Fruit fly (Drosophila melanogaster): ENCODE measurements around the gene CG17270.
A peak's percentile ranks its signal among the peaks of the same experiment; 100 is the strongest.

Gene CG17270

DNA sequence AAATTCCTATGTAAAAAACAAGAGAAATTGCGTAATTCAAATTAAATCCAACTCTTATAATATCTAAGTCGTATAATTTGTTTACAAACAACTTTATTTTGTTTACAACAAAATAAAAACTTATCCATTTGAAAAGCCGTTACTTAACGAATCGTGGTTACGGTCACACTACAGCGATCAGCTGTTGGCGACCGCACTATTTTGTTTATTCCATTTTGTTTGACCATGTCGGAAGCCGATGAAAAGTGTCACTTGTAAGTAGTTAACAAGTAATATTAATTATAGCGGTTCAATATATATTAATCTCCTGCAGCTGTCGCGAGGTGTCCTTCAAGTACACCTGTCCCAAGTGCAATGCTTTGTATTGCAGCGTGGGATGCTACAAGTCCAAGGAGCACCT, 12.2 kb upstream of the CG17270 start, which contains the start of gene CG31223:
CG31223 (plus strand) TSS at position 165 of the 400 bp plus-strand sequence.
- TF ChIP-seq dsf (GFP tag; optimal IDR thresholded peaks at IDR 0.05; ENCODE audit: borderline replicate concordance), result no peak
- TF ChIP-seq sage (GFP tag; optimal IDR thresholded peaks at IDR 0.05), result peak; percentile 2

dm6 chr3R:20830153-20830695, 11.5 kb upstream of the CG17270 start, which contains the start of gene Adss:
Adss (minus strand) TSS chr3R:20830580.
- no peak for TF ChIP-seq Mio (GFP tag; optimal IDR thresholded peaks at IDR 0.05)
- no peak for TF ChIP-seq dmrt93B (GFP tag; optimal IDR thresholded peaks at IDR 0.05)
- no peak for TF ChIP-seq sage (GFP tag; optimal IDR thresholded peaks at IDR 0.05)
- no peak for TF ChIP-seq sv (GFP tag; optimal IDR thresholded peaks at IDR 0.05)
- no peak for TF ChIP-seq OdsH (GFP tag; optimal IDR thresholded peaks at IDR 0.05)
- TF ChIP-seq usp (GFP tag; optimal IDR thresholded peaks at IDR 0.05), result no peak
- no peak for TF ChIP-seq lola (GFP tag; optimal IDR thresholded peaks at IDR 0.05)
- peak; percentile 42 for TF ChIP-seq HLH106 (tag; optimal IDR thresholded peaks at IDR 0.05)
- TF ChIP-seq dl (GFP tag; optimal IDR thresholded peaks at IDR 0.05; ENCODE audit: insufficient read depth in 1 of 2, partially characterized antibody in 2 of 2), result peak in 1 of 2 experiments; percentile 1
- TF ChIP-seq psq (GFP tag; optimal IDR thresholded peaks at IDR 0.05), result no peak
- peak; percentile 14 for TF ChIP-seq h (GFP tag; optimal IDR thresholded peaks at IDR 0.05)
- TF ChIP-seq Hr83 (GFP tag; optimal IDR thresholded peaks at IDR 0.05; ENCODE audit: poor library complexity, severe bottlenecking), result peak; percentile 59
- TF ChIP-seq GATAd (GFP tag; optimal IDR thresholded peaks at IDR 0.05), result no peak
- peak; percentile 41 for TF ChIP-seq Sp1 (GFP tag; optimal IDR thresholded peaks at IDR 0.05)
- no peak for TF ChIP-seq woc (GFP tag; optimal IDR thresholded peaks at IDR 0.05)
- TF ChIP-seq fru (GFP tag; optimal IDR thresholded peaks at IDR 0.05), result peak; percentile 20
- TF ChIP-seq CG9705 (GFP tag; optimal IDR thresholded peaks at IDR 0.05), result no peak
- no peak for TF ChIP-seq Dfd (GFP tag; optimal IDR thresholded peaks at IDR 0.05)
- TF ChIP-seq Vsx2 (GFP tag; optimal IDR thresholded peaks at IDR 0.05; ENCODE audit: partially characterized antibody), result no peak
- no peak for TF ChIP-seq N (GFP tag; optimal IDR thresholded peaks at IDR 0.05)
- no peak for TF ChIP-seq pan (optimal IDR thresholded peaks at IDR 0.05)
- peak; percentile 9 for TF ChIP-seq Dif (GFP tag; optimal IDR thresholded peaks at IDR 0.05; ENCODE audit: partially characterized antibody)
- no peak for TF ChIP-seq tai (GFP tag; optimal IDR thresholded peaks at IDR 0.05)
- TF ChIP-seq rgr (GFP tag; optimal IDR thresholded peaks at IDR 0.05), result peak; percentile 9
- no peak for TF ChIP-seq CrebA (GFP tag; optimal IDR thresholded peaks at IDR 0.05; ENCODE audit: borderline replicate concordance)
- no peak for TF ChIP-seq ey (GFP tag; optimal IDR thresholded peaks at IDR 0.05)
- TF ChIP-seq Abd-B (GFP tag; optimal IDR thresholded peaks at IDR 0.05), result no peak
- peak in 1 of 2 experiments; percentile 9 for TF ChIP-seq foxo (GFP tag; optimal IDR thresholded peaks at IDR 0.05)
- TF ChIP-seq CG32264 (GFP tag; optimal IDR thresholded peaks at IDR 0.05), result no peak
- no peak for TF ChIP-seq Rel (GFP tag; optimal IDR thresholded peaks at IDR 0.05)
- peak; percentile 55 for TF ChIP-seq Rel (tag; optimal IDR thresholded peaks at IDR 0.05)
- TF ChIP-seq dsf (GFP tag; optimal IDR thresholded peaks at IDR 0.05; ENCODE audit: borderline replicate concordance), result no peak
- no peak for TF ChIP-seq Myc (optimal IDR thresholded peaks at IDR 0.05)

DNA sequence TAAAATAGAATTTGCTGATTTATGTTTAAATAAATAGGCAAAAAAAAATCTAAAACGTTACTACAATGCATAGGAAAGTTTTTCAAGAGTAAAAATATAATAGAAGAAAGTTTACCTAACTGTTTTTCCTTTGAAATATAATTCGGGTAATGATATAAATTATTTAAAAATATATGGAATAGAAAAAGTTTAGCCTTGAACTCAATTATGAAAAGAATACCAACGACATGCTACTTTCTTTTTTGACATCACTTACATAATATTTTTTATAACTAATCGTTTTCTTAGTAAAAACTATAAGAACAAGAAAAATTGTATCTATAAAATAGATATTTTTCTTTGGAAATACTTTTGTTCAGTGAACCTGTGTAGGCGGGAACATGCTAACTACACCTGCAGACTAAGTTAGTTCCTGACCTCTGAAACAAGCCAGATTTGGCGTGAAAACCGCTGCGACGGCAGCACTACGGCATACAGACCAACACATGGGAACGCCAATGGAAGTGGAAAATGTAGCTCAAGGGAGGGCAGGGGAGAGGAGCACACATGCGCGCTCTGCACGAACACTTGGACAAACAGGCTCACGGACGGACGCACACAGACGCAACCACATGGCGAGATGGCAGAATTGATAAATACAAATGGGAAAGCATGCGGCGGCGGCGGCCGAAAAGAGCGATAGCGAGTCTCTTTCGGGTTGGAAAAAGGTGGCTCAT, 10.8 kb upstream of the CG17270 start:
- no peak for TF ChIP-seq sage (GFP tag; optimal IDR thresholded peaks at IDR 0.05)
- TF ChIP-seq N (GFP tag; optimal IDR thresholded peaks at IDR 0.05), result peak; percentile 80
- TF ChIP-seq sv (GFP tag; optimal IDR thresholded peaks at IDR 0.05), result no peak
- no peak for TF ChIP-seq tai (GFP tag; optimal IDR thresholded peaks at IDR 0.05)
- peak; percentile 45 for TF ChIP-seq Dif (GFP tag; optimal IDR thresholded peaks at IDR 0.05; ENCODE audit: partially characterized antibody)
- peak; percentile 14 for TF ChIP-seq HLH106 (tag; optimal IDR thresholded peaks at IDR 0.05)
- TF ChIP-seq Hnf4 (GFP tag; optimal IDR thresholded peaks at IDR 0.05), result no peak
- no peak for TF ChIP-seq lola (GFP tag; optimal IDR thresholded peaks at IDR 0.05)
- peak; percentile 22 for TF ChIP-seq psq (GFP tag; optimal IDR thresholded peaks at IDR 0.05)
- peak; percentile 87 for TF ChIP-seq Hr83 (GFP tag; optimal IDR thresholded peaks at IDR 0.05; ENCODE audit: poor library complexity, severe bottlenecking)
- TF ChIP-seq h (GFP tag; optimal IDR thresholded peaks at IDR 0.05), result peak; percentile 39
- peak in 1 of 2 experiments; percentile 1 for TF ChIP-seq foxo (GFP tag; optimal IDR thresholded peaks at IDR 0.05)
- peak; percentile 70 for TF ChIP-seq br (GFP tag; optimal IDR thresholded peaks at IDR 0.05)
- no peak for TF ChIP-seq Sp1 (GFP tag; optimal IDR thresholded peaks at IDR 0.05)
- TF ChIP-seq OdsH (GFP tag; optimal IDR thresholded peaks at IDR 0.05), result no peak
- no peak for TF ChIP-seq brk (GFP tag; optimal IDR thresholded peaks at IDR 0.05)
- no peak for TF ChIP-seq Dfd (GFP tag; optimal IDR thresholded peaks at IDR 0.05)
- no peak for TF ChIP-seq usp (GFP tag; optimal IDR thresholded peaks at IDR 0.05)
- TF ChIP-seq CrebA (GFP tag; optimal IDR thresholded peaks at IDR 0.05; ENCODE audit: borderline replicate concordance), result no peak
- no peak for TF ChIP-seq Abd-B (GFP tag; optimal IDR thresholded peaks at IDR 0.05)
- TF ChIP-seq dl (GFP tag; optimal IDR thresholded peaks at IDR 0.05; ENCODE audit: insufficient read depth in 1 of 2, partially characterized antibody in 2 of 2), result peak; percentile 20 to 57
- TF ChIP-seq Mio (GFP tag; optimal IDR thresholded peaks at IDR 0.05), result no peak
- no peak for TF ChIP-seq CG9705 (GFP tag; optimal IDR thresholded peaks at IDR 0.05)
- TF ChIP-seq GATAd (GFP tag; optimal IDR thresholded peaks at IDR 0.05), result no peak
- TF ChIP-seq Jra (GFP tag; optimal IDR thresholded peaks at IDR 0.05), result peak; percentile 19
- TF ChIP-seq Hr78 (GFP tag; optimal IDR thresholded peaks at IDR 0.05), result no peak
- TF ChIP-seq CG32264 (GFP tag; optimal IDR thresholded peaks at IDR 0.05), result no peak
- no peak for TF ChIP-seq Vsx2 (GFP tag; optimal IDR thresholded peaks at IDR 0.05; ENCODE audit: partially characterized antibody)
- no peak for TF ChIP-seq fru (GFP tag; optimal IDR thresholded peaks at IDR 0.05)
- TF ChIP-seq Rel (GFP tag; optimal IDR thresholded peaks at IDR 0.05), result peak; percentile 48
- peak; percentile 90 for TF ChIP-seq Rel (tag; optimal IDR thresholded peaks at IDR 0.05)
- peak; percentile 97 for TF ChIP-seq Myc (optimal IDR thresholded peaks at IDR 0.05)
- no peak for TF ChIP-seq dmrt93B (GFP tag; optimal IDR thresholded peaks at IDR 0.05)
- peak; percentile 22 for TF ChIP-seq rgr (GFP tag; optimal IDR thresholded peaks at IDR 0.05)
- TF ChIP-seq woc (GFP tag; optimal IDR thresholded peaks at IDR 0.05), result peak; percentile 79

Data from whole organism, wandering third instar larva.